Worm (Caenorhabditis elegans) whole organism, late embryonic: Measurements from ENCODE around the gene mesp-1.

Source experiments
- C38D4.7 ChIP-seq: fragments of 200-800 bp; sonication (Bioruptor generic); optimal IDR thresholded peaks from 2 replicates; lab custom pipeline; 2018; ENCODE audit warnings: mild to moderate bottlenecking, missing genetic modification characterization, moderate library complexity, missing compliant biosample characterization
- K09A11.1 ChIP-seq: sonication (generic microtip); optimal IDR thresholded peaks from 2 replicates; lab custom pipeline; 2017; ENCODE audit warnings: antibody characterized with exemption, mild to moderate bottlenecking, missing genetic modification characterization, missing compliant biosample characterization; ENCODE audit not compliant: insufficient read depth
- T23F11.4 ChIP-seq: fragments of 200-800 bp; sonication (Bioruptor generic); optimal IDR thresholded peaks from 2 replicates; lab custom pipeline; 2018; ENCODE audit warnings: mild to moderate bottlenecking, missing genetic modification characterization, missing compliant biosample characterization
- Y22D7AL.16 ChIP-seq: sonication (generic microtip); optimal IDR thresholded peaks from 2 replicates; lab custom pipeline; 2016; ENCODE audit warnings: missing genetic modification characterization, missing compliant biosample characterization
- ahr-1 ChIP-seq: sonication (generic microtip); optimal IDR thresholded peaks from 2 replicates; lab custom pipeline; 2016; ENCODE audit warnings: missing genetic modification characterization, missing compliant biosample characterization
- ama-1 ChIP-seq: fragments of 150-350 bp; optimal IDR thresholded peaks from 2 replicates; lab custom pipeline; 2014
- ceh-14 ChIP-seq: sonication (generic microtip); optimal IDR thresholded peaks from 2 replicates; lab custom pipeline; 2016; ENCODE audit warnings: missing genotype, missing genetic modification characterization, missing compliant biosample characterization
- ceh-2 ChIP-seq: sonication (generic microtip); optimal IDR thresholded peaks from 2 replicates; lab custom pipeline; 2016; ENCODE audit warnings: missing genotype, missing genetic modification characterization, missing compliant biosample characterization
- ceh-30 ChIP-seq: fragments of 150-350 bp; optimal IDR thresholded peaks from 2 replicates; lab custom pipeline; 2014; ENCODE audit warnings: missing biosample characterization, missing genetic modification characterization
- ceh-31 ChIP-seq: sonication (generic microtip); optimal IDR thresholded peaks from 2 replicates; lab custom pipeline; 2016; ENCODE audit warnings: missing genetic modification characterization, missing compliant biosample characterization
- ceh-34 ChIP-seq: sonication (generic microtip); optimal IDR thresholded peaks from 2 replicates; lab custom pipeline; 2016; ENCODE audit warnings: mild to moderate bottlenecking, missing genetic modification characterization, missing compliant biosample characterization
- ceh-48 ChIP-seq: sonication (generic microtip); optimal IDR thresholded peaks from 2 replicates; lab custom pipeline; 2016; ENCODE audit warnings: missing genetic modification characterization, inconsistent platforms, missing compliant biosample characterization
- ceh-6 ChIP-seq: fragments of 200-800 bp; sonication (Bioruptor generic); optimal IDR thresholded peaks from 2 replicates; lab custom pipeline; 2018; ENCODE audit warnings: mild to moderate bottlenecking, missing genetic modification characterization, missing compliant biosample characterization
- ceh-9 ChIP-seq: sonication (generic microtip); optimal IDR thresholded peaks from 2 replicates; lab custom pipeline; 2016; ENCODE audit warnings: mild to moderate bottlenecking, missing genetic modification characterization, inconsistent platforms, missing compliant biosample characterization
- che-1 ChIP-seq: sonication (generic microtip); optimal IDR thresholded peaks from 2 replicates; lab custom pipeline; 2016; ENCODE audit warnings: mild to moderate bottlenecking, missing genetic modification characterization, missing compliant biosample characterization
- elt-2 ChIP-seq: sonication (generic microtip); optimal IDR thresholded peaks from 2 replicates; lab custom pipeline; 2016; ENCODE audit warnings: missing genetic modification reagents, missing genetic modification characterization, missing compliant biosample characterization
- elt-4 ChIP-seq: sonication (generic microtip); optimal IDR thresholded peaks from 2 replicates; lab custom pipeline; 2016; ENCODE audit warnings: missing genetic modification characterization, missing compliant biosample characterization
- ets-4 ChIP-seq: sonication (generic microtip); optimal IDR thresholded peaks from 2 replicates; lab custom pipeline; 2016; ENCODE audit warnings: missing genetic modification characterization, missing compliant biosample characterization
- eyg-1 ChIP-seq: sonication (generic microtip); optimal IDR thresholded peaks from 2 replicates; lab custom pipeline; 2016; ENCODE audit warnings: missing genotype, missing genetic modification characterization, missing compliant biosample characterization
- fax-1 ChIP-seq: sonication (generic microtip); optimal IDR thresholded peaks from 2 replicates; lab custom pipeline; 2016; ENCODE audit warnings: missing genotype, missing genetic modification characterization, missing compliant biosample characterization
- fkh-6 ChIP-seq: sonication (generic microtip); optimal IDR thresholded peaks from 2 replicates; lab custom pipeline; 2016; ENCODE audit warnings: missing genetic modification characterization, missing compliant biosample characterization
- hlh-13 ChIP-seq: fragments of 200-800 bp; sonication (Bioruptor generic); optimal IDR thresholded peaks from 2 replicates; lab custom pipeline; 2018; ENCODE audit warnings: mild to moderate bottlenecking, missing genetic modification characterization, missing compliant biosample characterization
- hlh-15 ChIP-seq: sonication (generic microtip); optimal IDR thresholded peaks from 2 replicates; lab custom pipeline; 2016; ENCODE audit warnings: missing genetic modification characterization, missing compliant biosample characterization
- hlh-30 ChIP-seq: sonication (generic microtip); optimal IDR thresholded peaks from 2 replicates; lab custom pipeline; 2017; ENCODE audit warnings: antibody characterized with exemption, missing genetic modification characterization, missing compliant biosample characterization; ENCODE audit not compliant: insufficient read depth
- hlh-6 ChIP-seq: sonication (generic microtip); optimal IDR thresholded peaks from 2 replicates; lab custom pipeline; 2016; ENCODE audit warnings: missing genotype, missing genetic modification characterization, missing compliant biosample characterization
- hlh-8 ChIP-seq: sonication (generic microtip); optimal IDR thresholded peaks from 2 replicates; lab custom pipeline; 2016; ENCODE audit warnings: missing genotype, missing genetic modification characterization, missing compliant biosample characterization
- lim-6 ChIP-seq: sonication (generic microtip); optimal IDR thresholded peaks from 2 replicates; lab custom pipeline; 2016; ENCODE audit warnings: missing genetic modification characterization, missing compliant biosample characterization
- madf-2 ChIP-seq: sonication (generic microtip); optimal IDR thresholded peaks from 2 replicates; lab custom pipeline; 2017; ENCODE audit warnings: missing genetic modification characterization, missing compliant biosample characterization
- mec-3 ChIP-seq: sonication (generic microtip); optimal IDR thresholded peaks from 2 replicates; lab custom pipeline; 2016; ENCODE audit warnings: borderline replicate concordance, missing genetic modification characterization, missing compliant biosample characterization
- nfya-1 ChIP-seq: sonication (generic microtip); optimal IDR thresholded peaks from 2 replicates; lab custom pipeline; 2017; ENCODE audit warnings: missing genetic modification characterization, mild to moderate bottlenecking, missing compliant biosample characterization, antibody characterized with exemption, moderate library complexity
- nhr-11 ChIP-seq: fragments of 150-350 bp; optimal IDR thresholded peaks from 2 replicates; lab custom pipeline; 2014; ENCODE audit warnings: missing biosample characterization, missing genetic modification characterization
- odd-2 ChIP-seq: sonication (generic microtip); optimal IDR thresholded peaks from 2 replicates; lab custom pipeline; 2017; ENCODE audit warnings: antibody characterized with exemption, mild to moderate bottlenecking, missing genetic modification characterization, missing compliant biosample characterization
- pag-3 ChIP-seq: sonication (generic microtip); optimal IDR thresholded peaks from 2 replicates; lab custom pipeline; 2016; ENCODE audit warnings: missing compliant biosample characterization, missing genetic modification characterization, borderline replicate concordance
- pha-2 ChIP-seq: sonication (generic microtip); optimal IDR thresholded peaks from 2 replicates; lab custom pipeline; 2017; ENCODE audit warnings: mild to moderate bottlenecking, missing genetic modification characterization, missing compliant biosample characterization
- pha-4 ChIP-seq: fragments of 150-350 bp; optimal IDR thresholded peaks from 2 replicates; lab custom pipeline; 2018; ENCODE audit warnings: missing biosample characterization, missing genetic modification reagents, missing genetic modification characterization
- pqm-1 ChIP-seq: sonication (generic microtip); optimal IDR thresholded peaks from 2 replicates; lab custom pipeline; 2016; ENCODE audit warnings: missing genetic modification characterization, missing compliant biosample characterization
- tbx-2 ChIP-seq: sonication (generic microtip); optimal IDR thresholded peaks from 2 replicates; lab custom pipeline; 2016; ENCODE audit warnings: missing genetic modification characterization, missing compliant biosample characterization
- tbx-7 ChIP-seq: sonication (generic microtip); optimal IDR thresholded peaks from 2 replicates; lab custom pipeline; 2016; ENCODE audit warnings: missing genotype, missing genetic modification characterization, missing compliant biosample characterization
- unc-3 ChIP-seq, 2 experiments: fragments of 200-800 bp in 1 of 2; sonication (Bioruptor generic) in 1 of 2; sonication (generic microtip) in 1 of 2; conservative IDR thresholded peaks in 1 of 2; optimal IDR thresholded peaks in 1 of 2; 2 replicates each; pipeline versions ENCODE4 v1.3.6 to Lab custom; 2016 to 2022; ENCODE audit warnings: missing compliant biosample characterization in 2 of 2, missing genetic modification characterization in 2 of 2, missing genetic modification reagents in 1 of 2
- unc-42 ChIP-seq: sonication (generic microtip); optimal IDR thresholded peaks from 2 replicates; lab custom pipeline; 2016; ENCODE audit warnings: missing genotype, missing genetic modification characterization, missing compliant biosample characterization
- unc-86 ChIP-seq: sonication (generic microtip); optimal IDR thresholded peaks from 2 replicates; lab custom pipeline; 2016; ENCODE audit warnings: missing genetic modification characterization, missing compliant biosample characterization
- zip-5 ChIP-seq: sonication (generic microtip); optimal IDR thresholded peaks from 2 replicates; lab custom pipeline; 2016; ENCODE audit warnings: missing genetic modification characterization, missing compliant biosample characterization

Gene mesp-1

ce11 chrIV:8463069-8463468 lies 36.0 kb upstream of the mesp-1 start:
- no peak for TF ChIP-seq T23F11.4 (GFP tag; lab: Kevin White, UChicago)
- TF ChIP-seq ceh-48 (tag; lab: Kevin White, UChicago) = no peak
- TF ChIP-seq ceh-14 = no peak
- TF ChIP-seq pqm-1 (tag; lab: Kevin White, UChicago) = no peak
- no peak for TF ChIP-seq nfya-1 (tag; lab: Kevin White, UChicago)
- TF ChIP-seq ama-1 (lab: Kevin White, UChicago) = no peak
- TF ChIP-seq unc-86 = no peak

- TF ChIP-seq C38D4.7 (GFP tag; lab: Kevin White, UChicago) (no peak), che-1 (tag; lab: Kevin White, UChicago) (no peak), ceh-6 (GFP tag; lab: Kevin White, UChicago) (no peak), unc-42 (no peak), T23F11.4 (GFP tag; lab: Kevin White, UChicago) (no peak), unc-86 (no peak), hlh-13 (GFP tag; lab: Kevin White, UChicago) (no peak), ceh-30 (tag; lab: Kevin White, UChicago) (no peak), zip-5 (tag; lab: Kevin White, UChicago) (no peak), lim-6 (tag; lab: Kevin White, UChicago) (no peak), pha-4 (tag; lab: Kevin White, UChicago) (no peak)
- TF ChIP-seq, all 69 proteins: peak for 0
Observed at ce11 chrIV:8463716-8464115, 35.4 kb upstream of the mesp-1 start, which contains the start of gene str-176. Gene str-176 (minus strand): TSS chrIV:8463816.

- no peak for TF ChIP-seq eyg-1 (tag; lab: Kevin White, UChicago)
- TF ChIP-seq, all 69 proteins: peak for 0
Observed at ce11 chrIV:8464187-8464586, 34.9 kb upstream of the mesp-1 start.

DNA sequence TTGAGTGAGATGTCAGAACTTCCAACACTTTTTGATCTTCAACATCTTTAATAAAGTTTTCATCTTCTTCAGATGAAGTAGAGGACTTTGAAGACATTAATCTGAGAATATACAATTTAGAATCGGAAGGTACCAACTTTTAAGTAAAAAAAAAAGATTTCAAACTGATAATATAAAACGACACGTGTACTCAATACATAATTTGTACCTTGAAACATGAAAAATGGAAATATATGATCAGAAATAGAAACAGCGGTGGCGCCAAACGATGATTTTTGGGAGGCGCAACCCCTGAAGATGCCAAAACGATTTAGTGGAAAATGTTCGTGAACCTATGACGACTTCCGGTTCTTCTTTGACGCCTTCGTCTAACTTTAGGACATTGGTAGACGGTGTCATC lies 26.6 kb upstream of the mesp-1 start, which contains the start of gene oat-1:
Gene oat-1 (minus strand): TSS at position 101 of the 400 bp plus-strand sequence.
- no peak for TF ChIP-seq ceh-48 (tag; lab: Kevin White, UChicago)
- TF ChIP-seq pha-2 = no peak
- TF ChIP-seq pag-3 (tag; lab: Kevin White, UChicago) = no peak
- no peak for TF ChIP-seq ahr-1
- TF ChIP-seq hlh-15 (tag; lab: Kevin White, UChicago) = no peak
- TF ChIP-seq mec-3 (tag; lab: Kevin White, UChicago) = no peak
- no peak for TF ChIP-seq ceh-9 (tag; lab: Kevin White, UChicago)
- no peak for TF ChIP-seq Y22D7AL.16 (tag; lab: Kevin White, UChicago)
- TF ChIP-seq elt-4 (tag; lab: Kevin White, UChicago) = no peak
- no peak for TF ChIP-seq unc-3 (GFP tag; conservative IDR thresholded peaks at IDR 0.05; lab: Robert Waterston, UW)
- TF ChIP-seq unc-3 (tag; optimal IDR thresholded peaks at IDR 0.05; lab: Kevin White, UChicago) = no peak
- TF ChIP-seq elt-2 = no peak
- no peak for TF ChIP-seq madf-2 (tag; lab: Kevin White, UChicago)
- TF ChIP-seq hlh-30 = no peak
- TF ChIP-seq hlh-8 (tag; lab: Kevin White, UChicago) = no peak
- no peak for TF ChIP-seq nhr-11 (tag; lab: Kevin White, UChicago)
- TF ChIP-seq odd-2 (tag; lab: Kevin White, UChicago) = no peak
- no peak for TF ChIP-seq tbx-7

- TF ChIP-seq ceh-9 (tag; lab: Kevin White, UChicago) (no peak), ceh-31 (tag; lab: Kevin White, UChicago) (no peak), ceh-2 (tag; lab: Kevin White, UChicago) (no peak), lim-6 (tag; lab: Kevin White, UChicago) (no peak), unc-86 (no peak), fkh-6 (tag; lab: Kevin White, UChicago) (no peak), madf-2 (tag; lab: Kevin White, UChicago) (no peak), ets-4 (tag; lab: Kevin White, UChicago) (no peak), tbx-2 (tag; lab: Kevin White, UChicago) (no peak), K09A11.1 (no peak), hlh-8 (tag; lab: Kevin White, UChicago) (no peak), elt-4 (tag; lab: Kevin White, UChicago) (no peak), ama-1 (lab: Kevin White, UChicago) (no peak), hlh-6 (no peak), hlh-30 (no peak), pha-4 (tag; lab: Kevin White, UChicago) (no peak), ceh-34 (tag; lab: Kevin White, UChicago) (no peak), fax-1 (tag; lab: Kevin White, UChicago) (no peak)
Observed at ce11 chrIV:8473756-8474155, 25.4 kb upstream of the mesp-1 start, which contains the start of gene C28C12.11. Gene C28C12.11 (plus strand): TSS chrIV:8474056.
